Worm (Caenorhabditis elegans) whole organism, late embryonic: ENCODE results near the gene sinh-1.

ENCODE experiments used
- C08G9.2 ChIP-seq: sonication (generic microtip); optimal IDR thresholded peaks from 2 replicates; lab custom pipeline; 2016; ENCODE audit warnings: mild to moderate bottlenecking, missing genetic modification characterization, moderate library complexity, missing compliant biosample characterization
- T23F11.4 ChIP-seq: fragments of 200-800 bp; sonication (Bioruptor generic); optimal IDR thresholded peaks from 2 replicates; lab custom pipeline; 2018; ENCODE audit warnings: mild to moderate bottlenecking, missing genetic modification characterization, missing compliant biosample characterization
- ceh-14 ChIP-seq: sonication (generic microtip); optimal IDR thresholded peaks from 2 replicates; lab custom pipeline; 2016; ENCODE audit warnings: missing genotype, missing genetic modification characterization, missing compliant biosample characterization
- ceh-22 ChIP-seq: sonication (generic microtip); optimal IDR thresholded peaks from 2 replicates; lab custom pipeline; 2017; ENCODE audit warnings: missing biosample characterization, missing genetic modification characterization
- ceh-30 ChIP-seq: fragments of 150-350 bp; optimal IDR thresholded peaks from 2 replicates; lab custom pipeline; 2014; ENCODE audit warnings: missing biosample characterization, missing genetic modification characterization
- ceh-31 ChIP-seq: sonication (generic microtip); optimal IDR thresholded peaks from 2 replicates; lab custom pipeline; 2016; ENCODE audit warnings: missing genetic modification characterization, missing compliant biosample characterization
- ceh-45 ChIP-seq: fragments of 200-800 bp; sonication (Bioruptor generic); IDR thresholded peaks from 2 replicates; pipeline ENCODE4 v1.3.6; 2022; ENCODE audit warnings: missing genetic modification reagents, missing genetic modification characterization, missing compliant biosample characterization
- ceh-48 ChIP-seq: sonication (generic microtip); optimal IDR thresholded peaks from 2 replicates; lab custom pipeline; 2016; ENCODE audit warnings: missing genetic modification characterization, inconsistent platforms, missing compliant biosample characterization
- dve-1 ChIP-seq: sonication (generic microtip); optimal IDR thresholded peaks from 2 replicates; lab custom pipeline; 2017; ENCODE audit warnings: antibody characterized with exemption, mild to moderate bottlenecking, missing genetic modification characterization, missing compliant biosample characterization
- elt-2 ChIP-seq: sonication (generic microtip); optimal IDR thresholded peaks from 2 replicates; lab custom pipeline; 2016; ENCODE audit warnings: missing genetic modification reagents, missing genetic modification characterization, missing compliant biosample characterization
- elt-4 ChIP-seq: sonication (generic microtip); optimal IDR thresholded peaks from 2 replicates; lab custom pipeline; 2016; ENCODE audit warnings: missing genetic modification characterization, missing compliant biosample characterization
- ets-4 ChIP-seq: sonication (generic microtip); optimal IDR thresholded peaks from 2 replicates; lab custom pipeline; 2016; ENCODE audit warnings: missing genetic modification characterization, missing compliant biosample characterization
- eyg-1 ChIP-seq: sonication (generic microtip); optimal IDR thresholded peaks from 2 replicates; lab custom pipeline; 2016; ENCODE audit warnings: missing genotype, missing genetic modification characterization, missing compliant biosample characterization
- fax-1 ChIP-seq: sonication (generic microtip); optimal IDR thresholded peaks from 2 replicates; lab custom pipeline; 2016; ENCODE audit warnings: missing genotype, missing genetic modification characterization, missing compliant biosample characterization
- fkh-10 ChIP-seq: fragments of 150-350 bp; optimal IDR thresholded peaks from 2 replicates; lab custom pipeline; 2014; ENCODE audit warnings: missing biosample characterization, missing genetic modification reagents, missing genetic modification characterization
- hlh-15 ChIP-seq: sonication (generic microtip); optimal IDR thresholded peaks from 2 replicates; lab custom pipeline; 2016; ENCODE audit warnings: missing genetic modification characterization, missing compliant biosample characterization
- hlh-8 ChIP-seq: sonication (generic microtip); optimal IDR thresholded peaks from 2 replicates; lab custom pipeline; 2016; ENCODE audit warnings: missing genotype, missing genetic modification characterization, missing compliant biosample characterization
- lin-11 ChIP-seq: fragments of 200-800 bp; sonication (Bioruptor generic); optimal IDR thresholded peaks from 2 replicates; lab custom pipeline; 2018; ENCODE audit warnings: mild to moderate bottlenecking, missing genetic modification characterization, missing compliant biosample characterization
- mec-3 ChIP-seq: sonication (generic microtip); optimal IDR thresholded peaks from 2 replicates; lab custom pipeline; 2016; ENCODE audit warnings: borderline replicate concordance, missing genetic modification characterization, missing compliant biosample characterization
- nfya-1 ChIP-seq: sonication (generic microtip); optimal IDR thresholded peaks from 2 replicates; lab custom pipeline; 2017; ENCODE audit warnings: missing genetic modification characterization, mild to moderate bottlenecking, missing compliant biosample characterization, antibody characterized with exemption, moderate library complexity
- npax-4 ChIP-seq: sonication (generic microtip); optimal IDR thresholded peaks from 2 replicates; lab custom pipeline; 2016; ENCODE audit warnings: missing genetic modification characterization, missing compliant biosample characterization
- pag-3 ChIP-seq: sonication (generic microtip); optimal IDR thresholded peaks from 2 replicates; lab custom pipeline; 2016; ENCODE audit warnings: missing compliant biosample characterization, missing genetic modification characterization, borderline replicate concordance
- pax-1 ChIP-seq: fragments of 150-350 bp; optimal IDR thresholded peaks from 2 replicates; lab custom pipeline; 2014; ENCODE audit warnings: missing biosample characterization, missing genetic modification characterization
- pha-2 ChIP-seq: sonication (generic microtip); optimal IDR thresholded peaks from 2 replicates; lab custom pipeline; 2017; ENCODE audit warnings: mild to moderate bottlenecking, missing genetic modification characterization, missing compliant biosample characterization
- pqm-1 ChIP-seq: sonication (generic microtip); optimal IDR thresholded peaks from 2 replicates; lab custom pipeline; 2016; ENCODE audit warnings: missing genetic modification characterization, missing compliant biosample characterization
- pros-1 ChIP-seq: fragments of 150-350 bp; optimal IDR thresholded peaks from 2 replicates; lab custom pipeline; 2014; ENCODE audit warnings: missing biosample characterization, missing genetic modification reagents, missing genetic modification characterization
- ref-2 ChIP-seq: sonication (generic microtip); optimal IDR thresholded peaks from 2 replicates; lab custom pipeline; 2016; ENCODE audit warnings: missing genetic modification characterization, missing compliant biosample characterization
- rnt-1 ChIP-seq: sonication (generic microtip); optimal IDR thresholded peaks from 2 replicates; lab custom pipeline; 2016; ENCODE audit warnings: missing genetic modification characterization, missing compliant biosample characterization
- syd-9 ChIP-seq: sonication (generic microtip); optimal IDR thresholded peaks from 2 replicates; lab custom pipeline; 2016; ENCODE audit warnings: mild to moderate bottlenecking, missing genetic modification characterization, moderate library complexity, missing compliant biosample characterization
- tbx-2 ChIP-seq: sonication (generic microtip); optimal IDR thresholded peaks from 2 replicates; lab custom pipeline; 2016; ENCODE audit warnings: missing genetic modification characterization, missing compliant biosample characterization
- tbx-7 ChIP-seq: sonication (generic microtip); optimal IDR thresholded peaks from 2 replicates; lab custom pipeline; 2016; ENCODE audit warnings: missing genotype, missing genetic modification characterization, missing compliant biosample characterization
- ttx-3 ChIP-seq: sonication (generic microtip); optimal IDR thresholded peaks from 2 replicates; lab custom pipeline; 2016; ENCODE audit warnings: missing genetic modification reagents, missing genetic modification characterization, missing compliant biosample characterization
- unc-3 ChIP-seq, 2 experiments: fragments of 200-800 bp in 1 of 2; sonication (Bioruptor generic) in 1 of 2; sonication (generic microtip) in 1 of 2; conservative IDR thresholded peaks in 1 of 2; optimal IDR thresholded peaks in 1 of 2; 2 replicates each; pipeline versions ENCODE4 v1.3.6 to Lab custom; 2016 to 2022; ENCODE audit warnings: missing compliant biosample characterization in 2 of 2, missing genetic modification characterization in 2 of 2, missing genetic modification reagents in 1 of 2
- unc-55 ChIP-seq: sonication (generic microtip); optimal IDR thresholded peaks from 2 replicates; lab custom pipeline; 2017; ENCODE audit warnings: missing biosample characterization, missing genetic modification reagents, missing genetic modification characterization

Gene sinh-1

DNA sequence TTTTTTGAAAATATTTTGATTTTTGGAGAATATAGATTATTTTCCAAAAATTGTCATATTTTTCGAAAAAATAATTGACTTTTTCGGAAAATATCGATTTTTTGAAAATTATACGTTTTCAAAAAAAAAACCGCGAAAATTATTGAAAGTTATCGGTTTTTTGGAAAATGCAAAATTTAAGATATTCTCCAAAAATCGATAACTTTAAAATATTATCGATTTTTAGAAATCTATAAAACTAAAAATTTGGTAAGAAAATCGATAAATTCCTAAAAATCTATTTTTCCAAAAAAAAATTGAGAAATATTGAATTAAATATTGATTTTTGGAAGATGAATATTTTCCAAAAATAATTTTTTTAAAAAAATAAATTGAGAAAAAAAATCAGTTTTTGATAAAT is 29.0 kb downstream of the sinh-1 start:
- TF ChIP-seq ttx-3 (tag; lab: Kevin White, UChicago), result no peak
- no peak for TF ChIP-seq elt-4
- TF ChIP-seq pros-1 (tag; lab: Kevin White, UChicago), result no peak
- TF ChIP-seq hlh-15 (tag; lab: Kevin White, UChicago), result no peak
- TF ChIP-seq tbx-7 (tag; lab: Kevin White, UChicago), result no peak
- no peak for TF ChIP-seq pag-3 (tag; lab: Kevin White, UChicago)
- no peak for TF ChIP-seq fkh-10 (GFP tag; lab: Kevin White, UChicago)
- TF ChIP-seq unc-55 (GFP tag; lab: Kevin White, UChicago), result no peak
- no peak for TF ChIP-seq dve-1 (tag; lab: Kevin White, UChicago)
- TF ChIP-seq eyg-1 (tag; lab: Kevin White, UChicago), result no peak
- no peak for TF ChIP-seq pax-1 (tag; lab: Kevin White, UChicago)
- TF ChIP-seq T23F11.4 (GFP tag; lab: Kevin White, UChicago), result no peak
- no peak for TF ChIP-seq ceh-31

ce11 chrII:12260538-12260937 is 32.4 kb downstream of the sinh-1 start:
- no peak for TF ChIP-seq ceh-45 (GFP tag; lab: Robert Waterston, UW)
- no peak for TF ChIP-seq npax-4 (tag; lab: Kevin White, UChicago)
- no peak for TF ChIP-seq mec-3 (tag; lab: Kevin White, UChicago)
- no peak for TF ChIP-seq pqm-1
- TF ChIP-seq elt-2 (tag; lab: Kevin White, UChicago), result no peak
- no peak for TF ChIP-seq unc-55 (GFP tag; lab: Kevin White, UChicago)
- no peak for TF ChIP-seq fax-1

- TF ChIP-seq ceh-48 (tag; lab: Kevin White, UChicago) (no peak), ets-4 (no peak), ceh-14 (tag; lab: Kevin White, UChicago) (no peak), C08G9.2 (no peak), ceh-31 (no peak), mec-3 (tag; lab: Kevin White, UChicago) (no peak), ceh-22 (tag; lab: Kevin White, UChicago) (no peak), pqm-1 (no peak), ceh-30 (tag; lab: Kevin White, UChicago) (no peak), nfya-1 (tag; lab: Kevin White, UChicago) (no peak), lin-11 (no peak)
Observed at ce11 chrII:12261147-12261821, 33.2 kb downstream of the sinh-1 start.

ce11 chrII:12262567-12262966 is 34.5 kb downstream of the sinh-1 start:
- TF ChIP-seq C08G9.2 (no peak), unc-3 (GFP tag; conservative IDR thresholded peaks at IDR 0.05; lab: Robert Waterston, UW) (no peak), unc-3 (tag; optimal IDR thresholded peaks at IDR 0.05; lab: Kevin White, UChicago) (no peak), tbx-2 (tag; lab: Kevin White, UChicago) (peak; percentile 14), hlh-8 (tag; lab: Kevin White, UChicago) (no peak), rnt-1 (tag; lab: Kevin White, UChicago) (peak; percentile 38), syd-9 (tag; lab: Kevin White, UChicago) (no peak), pha-2 (no peak), ref-2 (peak; percentile 3), unc-55 (GFP tag; lab: Kevin White, UChicago) (peak; percentile 31), pax-1 (tag; lab: Kevin White, UChicago) (peak; percentile 20)
